Fruit fly (Drosophila melanogaster) whole organism, wandering third instar larva: ENCODE results near the gene Dyro.

Experiments used
- CG32264 ChIP-seq: fragments of 200-800 bp; sonication (Bioruptor generic); optimal IDR thresholded peaks from 2 replicates; lab custom pipeline; 2016; ENCODE audit warnings: missing biosample characterization, missing genetic modification characterization
- CG9705 ChIP-seq: fragments of 200-800 bp; sonication (Bioruptor generic); optimal IDR thresholded peaks from 2 replicates; lab custom pipeline; 2018; ENCODE audit warnings: missing biosample characterization, mild to moderate bottlenecking, missing genetic modification characterization
- CrebA ChIP-seq: fragments of 200-800 bp; sonication (Bioruptor generic); optimal IDR thresholded peaks from 2 replicates; lab custom pipeline; 2016; ENCODE audit warnings: missing biosample characterization, mild to moderate bottlenecking, missing genetic modification characterization, borderline replicate concordance
- Dif ChIP-seq: fragments of 200-275, 200-300 bp; sonication (Bioruptor generic); optimal IDR thresholded peaks from 2 replicates; lab custom pipeline; 2018; ENCODE audit warnings: missing biosample characterization, missing genetic modification characterization; ENCODE audit not compliant: partially characterized antibody
- GATAd ChIP-seq: sonication (Bioruptor generic); optimal IDR thresholded peaks from 2 replicates; lab custom pipeline; 2016; ENCODE audit warnings: missing biosample characterization, missing genetic modification characterization
- HLH106 ChIP-seq: fragments of 200-800 bp; optimal IDR thresholded peaks from 3 replicates; lab custom pipeline; 2019; ENCODE audit warnings: missing biosample characterization, mild to moderate bottlenecking, missing genetic modification characterization, moderate library complexity
- Hnf4 ChIP-seq: fragments of 200-800 bp; sonication (Bioruptor generic); optimal IDR thresholded peaks from 2 replicates; lab custom pipeline; 2016; ENCODE audit warnings: missing biosample characterization, mild to moderate bottlenecking, missing genetic modification characterization
- Hr78 ChIP-seq: fragments of >200 bp; optimal IDR thresholded peaks from 2 replicates; lab custom pipeline; 2017; ENCODE audit warnings: missing biosample characterization, missing genetic modification characterization
- Hr83 ChIP-seq: fragments of 200-300 bp; sonication (Bioruptor generic); optimal IDR thresholded peaks from 2 replicates; lab custom pipeline; 2016; ENCODE audit warnings: missing biosample characterization, mild to moderate bottlenecking, missing genetic modification characterization, moderate library complexity; ENCODE audit not compliant: poor library complexity, severe bottlenecking
- Jra ChIP-seq: sonication (Bioruptor generic); optimal IDR thresholded peaks from 2 replicates; lab custom pipeline; 2016; ENCODE audit warnings: missing biosample characterization, missing genetic modification characterization
- Mio ChIP-seq: sonication (Bioruptor generic); optimal IDR thresholded peaks from 2 replicates; lab custom pipeline; 2016; ENCODE audit warnings: missing biosample characterization, missing genetic modification characterization
- Myc ChIP-seq: fragments of >200 bp; optimal IDR thresholded peaks from 2 replicates; lab custom pipeline; 2017
- OdsH ChIP-seq: fragments of 200-800 bp; sonication (Bioruptor generic); optimal IDR thresholded peaks from 2 replicates; lab custom pipeline; 2016; ENCODE audit warnings: missing biosample characterization, mild to moderate bottlenecking, missing genetic modification characterization
- Rel ChIP-seq, 2 experiments: fragments of 200-800 bp; sonication (Bioruptor generic) in 1 of 2; optimal IDR thresholded peaks; 2 replicates in 1 of 2; 3 replicates in 1 of 2; lab custom pipeline; 2016 to 2019; ENCODE audit warnings: mild to moderate bottlenecking in 2 of 2, missing biosample characterization in 2 of 2, missing genetic modification characterization in 2 of 2, moderate library complexity in 1 of 2
- Sp1 ChIP-seq: fragments of 200-800 bp; sonication (Bioruptor generic); optimal IDR thresholded peaks from 3 replicates; lab custom pipeline; 2019; ENCODE audit warnings: missing biosample characterization, mild to moderate bottlenecking, missing genetic modification characterization, moderate library complexity
- Vsx2 ChIP-seq: fragments of 200-300, 225-300 bp; sonication (Bioruptor generic); optimal IDR thresholded peaks from 2 replicates; lab custom pipeline; 2018; ENCODE audit warnings: missing biosample characterization, missing genetic modification characterization; ENCODE audit not compliant: partially characterized antibody
- br ChIP-seq: fragments of 200-800 bp; sonication (Bioruptor generic); optimal IDR thresholded peaks from 2 replicates; lab custom pipeline; 2016; ENCODE audit warnings: missing biosample characterization, missing genetic modification characterization
- brk ChIP-seq: fragments of 200-800 bp; sonication (Bioruptor generic); optimal IDR thresholded peaks from 2 replicates; lab custom pipeline; 2016; ENCODE audit warnings: missing biosample characterization, mild to moderate bottlenecking, missing genetic modification characterization
- dl ChIP-seq, 2 experiments: fragments of 175-275, 200-275 bp in 1 of 2; fragments of 200-275 bp in 1 of 2; sonication (Bioruptor generic); optimal IDR thresholded peaks; lab custom pipeline; 2018; ENCODE audit warnings: mild to moderate bottlenecking in 2 of 2, missing biosample characterization in 2 of 2, missing genetic modification characterization in 2 of 2, moderate library complexity in 2 of 2; ENCODE audit not compliant: partially characterized antibody in 2 of 2, insufficient read depth in 1 of 2
- dmrt93B ChIP-seq: fragments of 200-800 bp; sonication (Bioruptor generic); optimal IDR thresholded peaks from 2 replicates; lab custom pipeline; 2018; ENCODE audit warnings: missing biosample characterization, mild to moderate bottlenecking, missing genetic modification characterization
- dsf ChIP-seq: sonication (Bioruptor generic); optimal IDR thresholded peaks from 2 replicates; lab custom pipeline; 2016; ENCODE audit warnings: missing biosample characterization, missing genetic modification characterization, borderline replicate concordance
- ey ChIP-seq: fragments of 200-800 bp; sonication (Bioruptor generic); optimal IDR thresholded peaks from 2 replicates; lab custom pipeline; 2016; ENCODE audit warnings: missing biosample characterization, missing genetic modification characterization
- foxo ChIP-seq, 2 experiments: fragments of 200-800 bp; sonication (Bioruptor generic); optimal IDR thresholded peaks; 2 replicates in 1 of 2; 3 replicates in 1 of 2; lab custom pipeline; 2016 to 2017; ENCODE audit warnings: missing biosample characterization in 2 of 2, missing genetic modification characterization in 2 of 2
- fru ChIP-seq: fragments of 200-800 bp; sonication (Bioruptor generic); optimal IDR thresholded peaks from 3 replicates; lab custom pipeline; 2016; ENCODE audit warnings: missing biosample characterization, mild to moderate bottlenecking, missing genetic modification characterization
- h ChIP-seq: fragments of 200-800 bp; sonication (Bioruptor generic); optimal IDR thresholded peaks from 3 replicates; lab custom pipeline; 2016; ENCODE audit warnings: missing biosample characterization, mild to moderate bottlenecking, missing genetic modification characterization
- pan ChIP-seq: fragments of >200 bp; optimal IDR thresholded peaks from 2 replicates; lab custom pipeline; 2017
- psq ChIP-seq: fragments of 200-800 bp; sonication (Bioruptor generic); optimal IDR thresholded peaks from 3 replicates; lab custom pipeline; 2017; ENCODE audit warnings: missing biosample characterization, mild to moderate bottlenecking, missing genetic modification characterization, moderate library complexity
- rgr ChIP-seq: fragments of 200-800 bp; sonication (Bioruptor generic); optimal IDR thresholded peaks from 3 replicates; lab custom pipeline; 2016; ENCODE audit warnings: missing biosample characterization, mild to moderate bottlenecking, missing genetic modification characterization
- sage ChIP-seq: fragments of 200-800 bp; sonication (Bioruptor generic); optimal IDR thresholded peaks from 2 replicates; lab custom pipeline; 2016; ENCODE audit warnings: missing biosample characterization, mild to moderate bottlenecking, missing genetic modification characterization
- tai ChIP-seq: sonication (Bioruptor generic); optimal IDR thresholded peaks from 2 replicates; lab custom pipeline; 2016; ENCODE audit warnings: missing biosample characterization, missing genetic modification characterization
- usp ChIP-seq: fragments of >200 bp; optimal IDR thresholded peaks from 2 replicates; lab custom pipeline; 2017; ENCODE audit warnings: missing biosample characterization, missing genetic modification characterization
- woc ChIP-seq: sonication (Bioruptor generic); optimal IDR thresholded peaks from 2 replicates; lab custom pipeline; 2016; ENCODE audit warnings: missing biosample characterization, mild to moderate bottlenecking, missing genetic modification characterization

The Dyro gene

DNA sequence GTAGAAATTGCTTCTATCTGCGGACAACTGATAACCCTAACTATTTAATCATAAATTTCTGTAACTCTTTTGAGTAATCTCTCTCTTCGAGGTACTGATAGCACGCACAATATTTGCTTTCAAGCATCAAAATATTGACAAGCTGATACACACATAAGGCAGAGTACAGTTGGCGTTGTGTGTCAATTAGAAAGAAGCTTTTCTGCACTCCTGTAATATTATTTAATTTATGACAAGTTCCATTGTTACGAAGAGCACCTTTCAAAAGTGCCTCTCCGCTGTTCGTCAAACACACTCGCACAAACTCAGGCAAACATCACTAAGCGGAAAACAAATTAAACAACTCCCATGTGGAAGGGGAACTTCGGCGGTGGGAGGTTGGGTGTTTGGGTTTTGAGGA, 21.7 kb upstream of the Dyro start:
- TF ChIP-seq usp (GFP tag; lab: Kevin White, UChicago) (no peak), Dif (GFP tag; lab: Kevin White, UChicago) (no peak), GATAd (GFP tag; lab: Kevin White, UChicago) (no peak)

DNA sequence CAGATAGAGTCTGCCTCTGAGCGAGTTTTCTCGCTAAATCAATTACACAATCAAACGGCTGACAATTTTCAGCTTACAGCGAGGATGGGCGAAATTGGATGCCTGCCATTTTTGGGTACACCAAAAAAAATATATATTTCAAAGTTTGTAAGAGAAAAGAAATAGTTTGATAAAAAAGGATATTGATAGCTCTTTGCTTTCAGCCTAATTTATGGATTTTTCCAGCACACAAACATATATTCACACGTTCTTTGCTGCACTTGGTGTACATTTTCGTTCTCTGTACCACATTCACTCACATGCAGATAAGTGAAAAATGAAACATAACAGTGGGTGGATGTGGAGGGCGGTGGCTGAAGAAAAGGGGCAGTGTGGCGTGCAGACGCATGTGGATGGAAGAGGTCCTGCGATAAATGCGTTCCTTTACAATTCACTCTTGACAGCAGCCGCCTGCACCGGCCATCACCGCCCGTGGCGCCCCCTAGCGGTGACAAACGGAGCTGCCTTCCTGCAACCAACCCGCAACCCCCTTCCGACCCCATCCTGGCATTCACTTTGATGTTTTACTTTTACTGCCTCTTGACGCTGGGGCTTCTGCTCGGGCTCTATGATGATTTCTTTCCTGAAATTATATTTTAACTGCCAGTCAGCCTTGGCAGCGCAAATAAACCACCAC, 19.3 kb upstream of the Dyro start:
- TF ChIP-seq Hr83 (GFP tag; lab: Kevin White, UChicago) (no peak), pan (lab: Kevin White, UChicago) (no peak), Jra (GFP tag; lab: Kevin White, UChicago) (no peak), Sp1 (no peak), HLH106 (tag; lab: Kevin White, UChicago) (peak; percentile 22), Hr78 (GFP tag; lab: Kevin White, UChicago) (no peak), foxo (GFP tag; optimal IDR thresholded peaks at IDR 0.05; lab: Kevin White, UChicago) (peak in 1 of 2 experiments; percentile 9), dmrt93B (GFP tag; lab: Kevin White, UChicago) (no peak), OdsH (GFP tag; lab: Kevin White, UChicago) (no peak), rgr (GFP tag; lab: Kevin White, UChicago) (no peak), br (no peak), dl (GFP tag; optimal IDR thresholded peaks at IDR 0.05; lab: Kevin White, UChicago; ENCODE audit: insufficient read depth in 1 of 2, partially characterized antibody in 2 of 2) (no peak), Mio (no peak), brk (no peak), fru (GFP tag; lab: Kevin White, UChicago) (peak; percentile 40), usp (GFP tag; lab: Kevin White, UChicago) (no peak), Rel (GFP tag; optimal IDR thresholded peaks at IDR 0.05; lab: Kevin White, UChicago) (no peak), Rel (tag; optimal IDR thresholded peaks at IDR 0.05; lab: Kevin White, UChicago) (no peak), CG32264 (GFP tag; lab: Kevin White, UChicago) (no peak), Hnf4 (GFP tag; lab: Kevin White, UChicago) (no peak), sage (no peak), h (GFP tag; lab: Kevin White, UChicago) (no peak), CrebA (GFP tag; lab: Kevin White, UChicago) (no peak), ey (GFP tag; lab: Kevin White, UChicago) (no peak), Myc (lab: Kevin White, UChicago) (no peak), tai (GFP tag; lab: Kevin White, UChicago) (no peak)

DNA sequence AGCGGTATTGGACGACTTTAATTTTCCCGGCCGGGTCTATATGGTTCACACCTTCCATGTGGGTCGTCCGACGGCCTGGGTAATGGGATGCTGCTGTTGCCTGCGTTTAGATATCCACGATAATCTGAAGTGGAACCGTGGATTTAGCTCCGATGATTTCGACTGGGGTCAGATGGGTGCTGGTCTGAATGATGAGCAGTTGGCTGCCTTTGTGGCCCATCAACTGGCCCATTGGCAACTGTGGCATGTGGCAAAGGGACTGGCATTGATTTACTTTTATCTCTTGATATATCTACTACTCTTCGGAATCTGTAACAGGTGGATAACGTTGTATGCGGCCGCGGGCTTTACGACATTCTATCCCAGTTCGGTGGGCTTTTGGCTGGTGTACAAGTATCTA, 17.0 kb upstream of the Dyro start:
- TF ChIP-seq foxo (GFP tag; optimal IDR thresholded peaks at IDR 0.05; lab: Kevin White, UChicago) (no peak), sage (no peak), fru (GFP tag; lab: Kevin White, UChicago) (no peak), woc (GFP tag; lab: Kevin White, UChicago) (no peak), psq (no peak), Hr78 (GFP tag; lab: Kevin White, UChicago) (no peak), Myc (lab: Kevin White, UChicago) (no peak), dsf (GFP tag; lab: Kevin White, UChicago) (no peak), Hnf4 (GFP tag; lab: Kevin White, UChicago) (no peak), Dif (GFP tag; lab: Kevin White, UChicago) (no peak), br (no peak), dl (GFP tag; optimal IDR thresholded peaks at IDR 0.05; lab: Kevin White, UChicago; ENCODE audit: insufficient read depth in 1 of 2, partially characterized antibody in 2 of 2) (no peak), Vsx2 (GFP tag; lab: Kevin White, UChicago) (no peak)

DNA sequence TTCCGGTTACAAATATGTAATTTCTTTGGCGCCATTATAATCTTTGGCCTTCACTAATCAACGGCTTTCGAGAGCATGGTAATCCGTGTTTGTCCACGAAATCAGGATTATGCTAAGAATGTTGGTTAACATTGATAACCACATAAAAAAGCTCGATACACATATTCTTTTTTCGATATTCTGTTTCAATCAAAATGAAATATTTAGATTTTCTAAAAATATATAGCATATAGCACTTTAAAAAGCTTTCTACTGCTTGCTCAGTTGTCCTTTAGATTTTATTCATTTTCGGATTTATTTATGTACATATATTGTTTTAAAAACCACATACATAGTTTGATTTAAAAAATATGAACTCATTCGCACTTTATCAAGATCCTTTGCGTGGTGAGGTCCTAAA, 15.7 kb upstream of the Dyro start, which contains the start of gene CG7573:
TSS of gene CG7573 (plus strand) at position 301 of the 400 bp plus-strand sequence.
- TF ChIP-seq pan (lab: Kevin White, UChicago): no peak
- TF ChIP-seq dsf (GFP tag; lab: Kevin White, UChicago): no peak
- no peak for TF ChIP-seq HLH106 (tag; lab: Kevin White, UChicago)
- TF ChIP-seq Vsx2 (GFP tag; lab: Kevin White, UChicago): no peak
- TF ChIP-seq Sp1: no peak
- TF ChIP-seq fru (GFP tag; lab: Kevin White, UChicago): no peak
- no peak for TF ChIP-seq h (GFP tag; lab: Kevin White, UChicago)
- no peak for TF ChIP-seq CG9705 (GFP tag; lab: Kevin White, UChicago)
- TF ChIP-seq CrebA (GFP tag; lab: Kevin White, UChicago): no peak
- TF ChIP-seq brk: no peak
